Worm (Caenorhabditis elegans) whole organism, L2 larva: ENCODE measurements around the gene F54F11.1.

ENCODE experiments used
- C34F6.9 ChIP-seq: fragments of 150-350 bp; optimal IDR thresholded peaks from 2 replicates; lab custom pipeline; 2014; ENCODE audit warnings: missing biosample characterization, missing genetic modification characterization
- F13H6.1 ChIP-seq: sonication (generic microtip); optimal IDR thresholded peaks from 2 replicates; lab custom pipeline; 2016; ENCODE audit warnings: missing genetic modification characterization, missing compliant biosample characterization
- R02D3.7 ChIP-seq: fragments of 150-350 bp; optimal IDR thresholded peaks from 2 replicates; lab custom pipeline; 2014; ENCODE audit warnings: missing biosample characterization, missing genetic modification characterization
- Y55F3AM.14 ChIP-seq: fragments of 200-800 bp; sonication (Bioruptor generic); optimal IDR thresholded peaks from 2 replicates; lab custom pipeline; 2018; ENCODE audit warnings: mild to moderate bottlenecking, missing genetic modification characterization, missing compliant biosample characterization
- ZK546.5 ChIP-seq: sonication (generic microtip); optimal IDR thresholded peaks from 2 replicates; lab custom pipeline; 2017; ENCODE audit warnings: missing biosample characterization, missing genetic modification characterization
- alr-1 ChIP-seq: fragments of 150-350 bp; optimal IDR thresholded peaks from 2 replicates; lab custom pipeline; 2014; ENCODE audit warnings: missing biosample characterization, missing genetic modification characterization
- aly-2 ChIP-seq: fragments of 150-350 bp; optimal IDR thresholded peaks from 2 replicates; lab custom pipeline; 2014; ENCODE audit warnings: missing biosample characterization, missing genetic modification characterization
- ama-1 ChIP-seq: fragments of 150-350 bp; optimal IDR thresholded peaks from 2 replicates; lab custom pipeline; 2018; ENCODE audit warnings: inconsistent platforms
- blmp-1 ChIP-seq: sonication (generic microtip); optimal IDR thresholded peaks from 2 replicates; lab custom pipeline; 2017; ENCODE audit warnings: missing genetic modification characterization, mild to moderate bottlenecking, missing compliant biosample characterization, antibody characterized with exemption, moderate library complexity; ENCODE audit not compliant: insufficient read depth
- ceh-16 ChIP-seq: fragments of 150-350 bp; optimal IDR thresholded peaks from 2 replicates; lab custom pipeline; 2014; ENCODE audit warnings: missing biosample characterization, missing genetic modification characterization
- ceh-82 ChIP-seq: fragments of 150-350 bp; optimal IDR thresholded peaks from 2 replicates; lab custom pipeline; 2014; ENCODE audit warnings: missing biosample characterization, missing genetic modification characterization
- crh-2 ChIP-seq: sonication (generic microtip); optimal IDR thresholded peaks from 2 replicates; lab custom pipeline; 2017; ENCODE audit warnings: missing biosample characterization, missing genetic modification characterization
- dmd-4 ChIP-seq: sonication (generic microtip); optimal IDR thresholded peaks from 2 replicates; lab custom pipeline; 2017; ENCODE audit warnings: missing biosample characterization, missing genetic modification characterization
- egl-27 ChIP-seq: sonication (generic microtip); optimal IDR thresholded peaks from 3 replicates; lab custom pipeline; 2017; ENCODE audit warnings: missing biosample characterization, missing genetic modification reagents, missing genetic modification characterization
- elt-1 ChIP-seq: fragments of 150-350 bp; optimal IDR thresholded peaks from 2 replicates; lab custom pipeline; 2014; ENCODE audit warnings: missing biosample characterization, missing genetic modification characterization
- elt-3 ChIP-seq: sonication (generic microtip); optimal IDR thresholded peaks from 2 replicates; lab custom pipeline; 2017; ENCODE audit warnings: missing biosample characterization, missing genetic modification characterization
- fos-1 ChIP-seq: fragments of 150-350 bp; optimal IDR thresholded peaks from 2 replicates; lab custom pipeline; 2014; ENCODE audit warnings: missing biosample characterization, missing genetic modification characterization
- gmeb-1 ChIP-seq: fragments of 150-350 bp; optimal IDR thresholded peaks from 2 replicates; lab custom pipeline; 2014; ENCODE audit warnings: missing biosample characterization, missing genetic modification characterization
- lin-11 ChIP-seq: fragments of 150-350 bp; sonication (generic microtip); optimal IDR thresholded peaks from 2 replicates; lab custom pipeline; 2014; ENCODE audit warnings: missing biosample characterization, missing genetic modification characterization, inconsistent platforms, mixed read lengths
- lin-13 ChIP-seq: fragments of 150-350 bp; optimal IDR thresholded peaks from 2 replicates; lab custom pipeline; 2014; ENCODE audit warnings: missing biosample characterization, missing genetic modification reagents, missing genetic modification characterization
- lin-39 ChIP-seq: fragments of 150-350 bp; optimal IDR thresholded peaks from 2 replicates; lab custom pipeline; 2014; ENCODE audit warnings: missing biosample characterization, missing genetic modification reagents, missing genetic modification characterization
- lsy-2 ChIP-seq, 2 experiments: fragments of 150-350 bp in 1 of 2; sonication (generic microtip) in 1 of 2; optimal IDR thresholded peaks; 2 replicates each; lab custom pipeline; 2014 to 2017; ENCODE audit warnings: missing biosample characterization in 2 of 2, missing genetic modification characterization in 2 of 2
- mab-5 ChIP-seq: fragments of 150-350 bp; optimal IDR thresholded peaks from 2 replicates; lab custom pipeline; 2014; ENCODE audit warnings: missing biosample characterization, missing genetic modification characterization
- mbf-1 ChIP-seq: sonication (generic microtip); optimal IDR thresholded peaks from 2 replicates; lab custom pipeline; 2017; ENCODE audit warnings: missing biosample characterization, missing genetic modification characterization
- mdl-1 ChIP-seq, 2 experiments: fragments of 150-350 bp in 1 of 2; sonication (generic microtip) in 1 of 2; optimal IDR thresholded peaks; 2 replicates each; lab custom pipeline; 2017; ENCODE audit warnings: missing biosample characterization in 2 of 2, missing genetic modification characterization in 2 of 2
- nhr-10 ChIP-seq: sonication (generic microtip); optimal IDR thresholded peaks from 2 replicates; lab custom pipeline; 2017; ENCODE audit warnings: missing biosample characterization, missing genetic modification characterization
- nhr-11 ChIP-seq: fragments of 150-350 bp; optimal IDR thresholded peaks from 2 replicates; lab custom pipeline; 2014; ENCODE audit warnings: missing biosample characterization, missing genetic modification characterization
- nhr-12 ChIP-seq: fragments of 150-350 bp; optimal IDR thresholded peaks from 2 replicates; lab custom pipeline; 2014; ENCODE audit warnings: missing biosample characterization, missing genetic modification characterization
- nhr-129 ChIP-seq: fragments of 150-350 bp; optimal IDR thresholded peaks from 2 replicates; lab custom pipeline; 2014; ENCODE audit warnings: missing biosample characterization, missing genetic modification characterization
- nhr-21 ChIP-seq: fragments of 150-350 bp; optimal IDR thresholded peaks from 2 replicates; lab custom pipeline; 2014; ENCODE audit warnings: missing biosample characterization, missing genetic modification characterization
- nhr-237 ChIP-seq: fragments of 150-350 bp; optimal IDR thresholded peaks from 2 replicates; lab custom pipeline; 2014; ENCODE audit warnings: missing biosample characterization, missing genetic modification characterization
- nhr-25 ChIP-seq: fragments of 150-350 bp; sonication (generic microtip); optimal IDR thresholded peaks from 3 replicates; lab custom pipeline; 2014; ENCODE audit warnings: missing biosample characterization, missing genetic modification characterization
- nhr-6 ChIP-seq: fragments of 150-350 bp; optimal IDR thresholded peaks from 2 replicates; lab custom pipeline; 2014; ENCODE audit warnings: missing biosample characterization, missing genetic modification characterization
- nhr-77 ChIP-seq: fragments of 150-350 bp; optimal IDR thresholded peaks from 2 replicates; lab custom pipeline; 2014; ENCODE audit warnings: missing biosample characterization, missing genetic modification characterization
- peb-1 ChIP-seq: fragments of 150-350 bp; optimal IDR thresholded peaks from 2 replicates; lab custom pipeline; 2014; ENCODE audit warnings: missing biosample characterization, missing genetic modification characterization
- sem-4 ChIP-seq: fragments of 150-350 bp; optimal IDR thresholded peaks from 2 replicates; lab custom pipeline; 2014; ENCODE audit warnings: missing biosample characterization, missing genetic modification reagents, missing genetic modification characterization
- skn-1 ChIP-seq: sonication (generic microtip); optimal IDR thresholded peaks from 2 replicates; lab custom pipeline; 2017; ENCODE audit warnings: missing biosample characterization, missing genetic modification characterization
- sma-3 ChIP-seq: sonication (generic microtip); optimal IDR thresholded peaks from 2 replicates; lab custom pipeline; 2016; ENCODE audit warnings: missing genetic modification reagents, missing genetic modification characterization, missing compliant biosample characterization
- sma-9 ChIP-seq, 2 experiments: fragments of 150-350 bp in 1 of 2; sonication (generic microtip) in 1 of 2; optimal IDR thresholded peaks; 2 replicates each; lab custom pipeline; 2014 to 2016; ENCODE audit warnings: missing genetic modification characterization in 2 of 2, mild to moderate bottlenecking in 1 of 2, missing biosample characterization in 1 of 2, missing compliant biosample characterization in 1 of 2, missing genetic modification reagents in 1 of 2, moderate library complexity in 1 of 2
- snpc-4 ChIP-seq: fragments of 150-350 bp; optimal IDR thresholded peaks from 2 replicates; lab custom pipeline; 2014; ENCODE audit warnings: missing biosample characterization, missing genetic modification characterization
- unc-39 ChIP-seq: fragments of 150-350 bp; optimal IDR thresholded peaks from 2 replicates; lab custom pipeline; 2014; ENCODE audit warnings: missing biosample characterization, missing genetic modification characterization
- unc-62 ChIP-seq: fragments of 150-350 bp; optimal IDR thresholded peaks from 2 replicates; lab custom pipeline; 2014; ENCODE audit warnings: missing biosample characterization, missing genetic modification reagents, missing genetic modification characterization
- zag-1 ChIP-seq: fragments of 150-350 bp; optimal IDR thresholded peaks from 2 replicates; lab custom pipeline; 2014; ENCODE audit warnings: missing biosample characterization, missing genetic modification characterization
- ztf-1 ChIP-seq: fragments of 200-800 bp; sonication (Bioruptor generic); conservative IDR thresholded peaks from 2 replicates; pipeline ENCODE4 v1.3.6; 2022; ENCODE audit warnings: missing genetic modification characterization, missing compliant biosample characterization
- ztf-11 ChIP-seq: sonication (generic microtip); optimal IDR thresholded peaks from 2 replicates; lab custom pipeline; 2017; ENCODE audit warnings: missing biosample characterization, missing genetic modification characterization
- ztf-4 ChIP-seq: fragments of 150-350 bp; optimal IDR thresholded peaks from 2 replicates; lab custom pipeline; 2014; ENCODE audit warnings: missing biosample characterization, missing genetic modification characterization

The F54F11.1 gene

ce11 chrII:13460592-13461395 is 43.0 kb upstream of the F54F11.1 start, which contains the start of gene pqn-27 (continued):
- TF ChIP-seq ceh-82 (tag; lab: Kevin White, UChicago) (no peak), lsy-2 (tag; optimal IDR thresholded peaks at IDR 0.05; lab: Kevin White, UChicago) (peak; percentile 58 to 83), snpc-4 (tag; lab: Kevin White, UChicago) (no peak), ama-1 (lab: Kevin White, UChicago) (peak; percentile 96), lin-39 (tag; lab: Kevin White, UChicago) (no peak), nhr-12 (tag; lab: Kevin White, UChicago) (peak; percentile 12), nhr-25 (tag; lab: Kevin White, UChicago) (peak; percentile 89), ztf-1 (GFP tag; lab: Robert Waterston, UW) (no peak), ZK546.5 (no peak), nhr-129 (tag; lab: Kevin White, UChicago) (peak; percentile 60)

ce11 chrII:13461604-13462375 is 42.0 kb upstream of the F54F11.1 start:
- peak; percentile 95 for TF ChIP-seq ama-1 (lab: Kevin White, UChicago)
- TF ChIP-seq mbf-1 (tag; lab: Kevin White, UChicago): no peak
- TF ChIP-seq ceh-16: no peak
- TF ChIP-seq R02D3.7 (tag; lab: Kevin White, UChicago): no peak
- peak; percentile 86 for TF ChIP-seq ztf-4 (tag; lab: Kevin White, UChicago)
- TF ChIP-seq lin-13: peak; percentile 31
- peak; percentile 87 for TF ChIP-seq egl-27 (tag; lab: Kevin White, UChicago)
- TF ChIP-seq sma-3 (GFP tag; lab: Kevin White, UChicago): peak; percentile 85
- TF ChIP-seq ceh-82 (tag; lab: Kevin White, UChicago): no peak
- peak; percentile 17 for TF ChIP-seq skn-1 (tag; lab: Kevin White, UChicago)
- no peak for TF ChIP-seq dmd-4 (tag; lab: Kevin White, UChicago)
- peak; percentile 79 for TF ChIP-seq nhr-129 (tag; lab: Kevin White, UChicago)
- peak; percentile 98 for TF ChIP-seq sma-9 (GFP tag; optimal IDR thresholded peaks at IDR 0.05; lab: Kevin White, UChicago)
- no peak for TF ChIP-seq sma-9 (tag; optimal IDR thresholded peaks at IDR 0.05; lab: Kevin White, UChicago)
- TF ChIP-seq elt-3 (tag; lab: Kevin White, UChicago): no peak
- no peak for TF ChIP-seq peb-1 (tag; lab: Kevin White, UChicago)
- TF ChIP-seq nhr-77 (tag; lab: Kevin White, UChicago): no peak
- peak; percentile 92 for TF ChIP-seq F13H6.1 (tag; lab: Kevin White, UChicago)
- peak; percentile 85 for TF ChIP-seq nhr-25 (tag; lab: Kevin White, UChicago)
- peak; percentile 11 for TF ChIP-seq snpc-4 (tag; lab: Kevin White, UChicago)
- peak; percentile 71 for TF ChIP-seq blmp-1 (tag; lab: Kevin White, UChicago)
- TF ChIP-seq ZK546.5: no peak
- TF ChIP-seq fos-1: peak; percentile 77
- no peak for TF ChIP-seq alr-1
- no peak for TF ChIP-seq mab-5 (tag; lab: Kevin White, UChicago)
- TF ChIP-seq nhr-21 (tag; lab: Kevin White, UChicago): peak; percentile 97
- peak; percentile 62 for TF ChIP-seq gmeb-1 (tag; lab: Kevin White, UChicago)
- TF ChIP-seq Y55F3AM.14 (GFP tag; lab: Kevin White, UChicago): peak; percentile 81
- no peak for TF ChIP-seq elt-1 (tag; lab: Kevin White, UChicago)
- TF ChIP-seq nhr-237 (tag; lab: Kevin White, UChicago): no peak
- no peak for TF ChIP-seq zag-1 (tag; lab: Kevin White, UChicago)
- no peak for TF ChIP-seq nhr-11 (tag; lab: Kevin White, UChicago)
- TF ChIP-seq nhr-10: peak; percentile 35
- peak; percentile 70 for TF ChIP-seq crh-2 (tag; lab: Kevin White, UChicago)
- peak; percentile 9 to 40 for TF ChIP-seq mdl-1 (tag; optimal IDR thresholded peaks at IDR 0.05; lab: Kevin White, UChicago)
- TF ChIP-seq aly-2 (tag; lab: Kevin White, UChicago): no peak
- no peak for TF ChIP-seq lin-39 (tag; lab: Kevin White, UChicago)
- TF ChIP-seq lsy-2 (tag; optimal IDR thresholded peaks at IDR 0.05; lab: Kevin White, UChicago): peak in 1 of 2 experiments; percentile 42
- no peak for TF ChIP-seq unc-39 (tag; lab: Kevin White, UChicago)
- peak; percentile 68 for TF ChIP-seq sem-4 (tag; lab: Kevin White, UChicago)
- no peak for TF ChIP-seq ztf-11 (tag; lab: Kevin White, UChicago)
- TF ChIP-seq ztf-1 (GFP tag; lab: Robert Waterston, UW): no peak
- no peak for TF ChIP-seq unc-62 (GFP tag; lab: Kevin White, UChicago)
- TF ChIP-seq nhr-6 (tag; lab: Kevin White, UChicago): peak; percentile 71
- peak; percentile 40 for TF ChIP-seq lin-11 (tag; lab: Kevin White, UChicago)
- TF ChIP-seq nhr-12 (tag; lab: Kevin White, UChicago): no peak
- TF ChIP-seq C34F6.9: peak; percentile 53
